Fruit fly (Drosophila melanogaster) whole organism, embryonic: ENCODE results near the gene Rassf.

ENCODE experiments used
- Abd-B ChIP-seq: fragments of 200-800 bp; sonication (Bioruptor generic); optimal IDR thresholded peaks from 2 replicates; lab custom pipeline; 2018; ENCODE audit warnings: missing biosample characterization, mild to moderate bottlenecking, missing genetic modification characterization, moderate library complexity
- CG1024 ChIP-seq: fragments of 200-800 bp; sonication (Bioruptor generic); IDR thresholded peaks from 2 replicates; pipeline ENCODE4 v1.3.6; 2022; ENCODE audit warnings: missing biosample characterization, missing genetic modification characterization
- CG10959 ChIP-seq: fragments of 200-800 bp; sonication (Bioruptor generic); IDR thresholded peaks from 2 replicates; pipeline ENCODE4 v1.3.6; 2022; ENCODE audit warnings: missing biosample characterization, missing genetic modification characterization
- CG11456 ChIP-seq: fragments of 200-800 bp; sonication (Bioruptor generic); IDR thresholded peaks from 3 replicates; pipeline ENCODE4 v1.3.6; 2022; ENCODE audit warnings: missing biosample characterization, missing genetic modification characterization
- CG12299 ChIP-seq: fragments of 200-800 bp; sonication (Bioruptor generic); optimal IDR thresholded peaks from 2 replicates; lab custom pipeline; 2018; ENCODE audit warnings: missing biosample characterization, mild to moderate bottlenecking, missing genetic modification characterization
- CG1233 ChIP-seq: fragments of 200-800 bp; sonication (Bioruptor generic); optimal IDR thresholded peaks from 4 replicates; lab custom pipeline; 2018; ENCODE audit warnings: missing biosample characterization, mild to moderate bottlenecking, missing genetic modification characterization
- CG12659 ChIP-seq: fragments of 200-800 bp; sonication (Bioruptor generic); optimal IDR thresholded peaks from 3 replicates; lab custom pipeline; 2017; ENCODE audit warnings: mild to moderate bottlenecking, missing biosample characterization, missing genetic modification reagents, missing genetic modification characterization
- CG13424 ChIP-seq: fragments of 200-800 bp; sonication (Bioruptor generic); optimal IDR thresholded peaks from 2 replicates; lab custom pipeline; 2019; ENCODE audit warnings: missing biosample characterization, mild to moderate bottlenecking, missing genetic modification characterization, moderate library complexity
- CG13894 ChIP-seq: fragments of 200-800 bp; sonication (Bioruptor generic); optimal IDR thresholded peaks from 3 replicates; lab custom pipeline; 2018; ENCODE audit warnings: missing biosample characterization, mild to moderate bottlenecking, missing genetic modification characterization, moderate library complexity
- CG17829 ChIP-seq: fragments of 200-800 bp; optimal IDR thresholded peaks from 2 replicates; lab custom pipeline; 2019; ENCODE audit warnings: missing biosample characterization, mild to moderate bottlenecking, missing genetic modification characterization, moderate library complexity
- CG17912 ChIP-seq: fragments of 200-800 bp; sonication (Bioruptor generic); optimal IDR thresholded peaks from 2 replicates; lab custom pipeline; 2018; ENCODE audit warnings: missing biosample characterization, mild to moderate bottlenecking, missing genetic modification characterization
- CG1832 ChIP-seq: fragments of 200-800 bp; sonication (Bioruptor generic); optimal IDR thresholded peaks from 2 replicates; lab custom pipeline; 2017; ENCODE audit warnings: missing biosample characterization, mild to moderate bottlenecking, missing genetic modification characterization, inconsistent platforms
- CG18476 ChIP-seq: fragments of 200-800 bp; sonication (Bioruptor generic); optimal IDR thresholded peaks from 2 replicates; lab custom pipeline; 2016; ENCODE audit warnings: missing biosample characterization, mild to moderate bottlenecking, missing genetic modification characterization
- CG31224 ChIP-seq: fragments of 200-800 bp; sonication (Bioruptor generic); IDR thresholded peaks from 2 replicates; pipeline ENCODE4 v1.3.6; 2022; ENCODE audit warnings: missing biosample characterization, missing genetic modification characterization
- CG34422 ChIP-seq: fragments of 200-800 bp; sonication (Bioruptor generic); IDR thresholded peaks from 3 replicates; pipeline ENCODE4 v1.3.6; 2022; ENCODE audit warnings: missing biosample characterization, missing genetic modification characterization
- CG5180 ChIP-seq: fragments of 200-800 bp; sonication (Bioruptor generic); optimal IDR thresholded peaks from 3 replicates; lab custom pipeline; 2017; ENCODE audit warnings: missing biosample characterization, missing genetic modification characterization, mild to moderate bottlenecking, moderate library complexity, missing genetic modification reagents
- CG6683 ChIP-seq: fragments of 200-800 bp; sonication (Bioruptor generic); optimal IDR thresholded peaks from 2 replicates; lab custom pipeline; 2017; ENCODE audit warnings: missing biosample characterization, mild to moderate bottlenecking, missing genetic modification characterization, missing genetic modification reagents
- CG6765 ChIP-seq: fragments of 200-800 bp; sonication (Bioruptor generic); optimal IDR thresholded peaks from 3 replicates; lab custom pipeline; 2017; ENCODE audit warnings: missing biosample characterization, mild to moderate bottlenecking, missing genetic modification characterization
- CG6791 ChIP-seq: fragments of 200-800 bp; sonication (Bioruptor generic); IDR thresholded peaks from 3 replicates; pipeline ENCODE4 v1.3.6; 2022; ENCODE audit warnings: missing biosample characterization, missing genetic modification characterization; ENCODE audit not compliant: partially characterized antibody
- CG7928 ChIP-seq: fragments of 200-800 bp; sonication (Bioruptor generic); optimal IDR thresholded peaks from 2 replicates; lab custom pipeline; 2017; ENCODE audit warnings: missing biosample characterization, mild to moderate bottlenecking, missing genetic modification characterization
- CG8924 ChIP-seq: fragments of 200-800 bp; optimal IDR thresholded peaks from 3 replicates; lab custom pipeline; 2019; ENCODE audit warnings: missing biosample characterization, mild to moderate bottlenecking, missing genetic modification characterization, moderate library complexity
- CG9817 ChIP-seq: fragments of 200-800 bp; sonication (Bioruptor generic); optimal IDR thresholded peaks from 2 replicates; lab custom pipeline; 2018; ENCODE audit warnings: missing biosample characterization, mild to moderate bottlenecking, missing genetic modification characterization, moderate library complexity
- Chrac-16 ChIP-seq: fragments of 200-800 bp; sonication (Bioruptor generic); optimal IDR thresholded peaks from 3 replicates; lab custom pipeline; 2016; ENCODE audit warnings: missing biosample characterization, missing genetic modification characterization
- Dek ChIP-seq: fragments of 200-800 bp; sonication (Bioruptor generic); optimal IDR thresholded peaks from 3 replicates; lab custom pipeline; 2019; ENCODE audit warnings: missing biosample characterization, mild to moderate bottlenecking, missing genetic modification characterization, moderate library complexity
- H2.0 ChIP-seq: fragments of 200-800 bp; sonication (Bioruptor generic); IDR thresholded peaks from 2 replicates; pipeline ENCODE4 v1.3.6; 2022; ENCODE audit warnings: missing biosample characterization, missing genetic modification characterization
- Lpt ChIP-seq: fragments of >200 bp; optimal IDR thresholded peaks from 2 replicates; lab custom pipeline; 2018; ENCODE audit warnings: missing biosample characterization, missing genetic modification characterization
- NfI ChIP-seq: fragments of 200-800 bp; sonication (Bioruptor generic); optimal IDR thresholded peaks from 3 replicates; lab custom pipeline; 2018; ENCODE audit warnings: missing biosample characterization, mild to moderate bottlenecking, missing genetic modification characterization, moderate library complexity
- Oli ChIP-seq: fragments of 200-800 bp; sonication (Bioruptor generic); optimal IDR thresholded peaks from 2 replicates; lab custom pipeline; 2018; ENCODE audit warnings: missing biosample characterization, mild to moderate bottlenecking, missing genetic modification characterization, moderate library complexity
- Tbp ChIP-seq: fragments of >200 bp; optimal IDR thresholded peaks from 2 replicates; lab custom pipeline; 2018; ENCODE audit warnings: missing biosample characterization, missing genetic modification characterization
- YL-1 ChIP-seq: fragments of 200-800 bp; sonication (Bioruptor generic); optimal IDR thresholded peaks from 3 replicates; lab custom pipeline; 2017; ENCODE audit warnings: missing biosample characterization, mild to moderate bottlenecking, missing genetic modification characterization
- amos ChIP-seq: fragments of 200-800 bp; sonication (Bioruptor generic); IDR thresholded peaks from 2 replicates; pipeline ENCODE4 v1.3.6; 2022; ENCODE audit warnings: missing biosample characterization, missing genetic modification characterization; ENCODE audit not compliant: partially characterized antibody
- bab2 ChIP-seq: fragments of 200-800 bp; sonication (Bioruptor generic); optimal IDR thresholded peaks from 2 replicates; lab custom pipeline; 2016; ENCODE audit warnings: missing biosample characterization, missing genetic modification characterization
- dpn ChIP-seq, 2 experiments: fragments of 200-800 bp; sonication (Bioruptor generic); optimal IDR thresholded peaks; 3 replicates each; lab custom pipeline; 2016; ENCODE audit warnings: missing biosample characterization in 2 of 2, missing genetic modification characterization in 2 of 2
- grau ChIP-seq: fragments of 200-800 bp; optimal IDR thresholded peaks from 3 replicates; lab custom pipeline; 2019; ENCODE audit warnings: missing biosample characterization, mild to moderate bottlenecking, missing genetic modification characterization, moderate library complexity
- gsb-n ChIP-seq: fragments of 200-800 bp; sonication (Bioruptor generic); optimal IDR thresholded peaks from 3 replicates; lab custom pipeline; 2018; ENCODE audit warnings: missing biosample characterization, mild to moderate bottlenecking, missing genetic modification characterization
- lab ChIP-seq: fragments of 200-800 bp; sonication (Bioruptor generic); optimal IDR thresholded peaks from 3 replicates; lab custom pipeline; 2017; ENCODE audit warnings: missing biosample characterization, missing genetic modification characterization, mild to moderate bottlenecking, moderate library complexity, missing genetic modification reagents
- lola ChIP-seq, 3 experiments: fragments of >200 bp in 2 of 3; fragments of 200-800 bp in 1 of 3; sonication (Bioruptor generic) in 1 of 3; optimal IDR thresholded peaks; 2 replicates each; lab custom pipeline; 2017 to 2019; ENCODE audit warnings: missing biosample characterization in 3 of 3, missing genetic modification characterization in 3 of 3, mild to moderate bottlenecking in 1 of 3, moderate library complexity in 1 of 3
- mam ChIP-seq: fragments of 200-800 bp; sonication (Bioruptor generic); optimal IDR thresholded peaks from 3 replicates; lab custom pipeline; 2016; ENCODE audit warnings: missing biosample characterization, missing genetic modification characterization
- nmo ChIP-seq: fragments of 200-800 bp; sonication (Bioruptor generic); optimal IDR thresholded peaks from 2 replicates; lab custom pipeline; 2018; ENCODE audit warnings: missing biosample characterization, mild to moderate bottlenecking, missing genetic modification characterization, moderate library complexity
- onecut ChIP-seq: fragments of 200-800 bp; sonication (Bioruptor generic); IDR thresholded peaks from 2 replicates; pipeline ENCODE4 v1.3.6; 2022; ENCODE audit warnings: missing biosample characterization, missing genetic modification characterization
- pros ChIP-seq: fragments of 200-800 bp; sonication (Bioruptor generic); optimal IDR thresholded peaks from 3 replicates; lab custom pipeline; 2019; ENCODE audit warnings: missing biosample characterization, mild to moderate bottlenecking, missing genetic modification characterization, moderate library complexity
- pum ChIP-seq: fragments of 200-800 bp; sonication (Bioruptor generic); optimal IDR thresholded peaks from 2 replicates; lab custom pipeline; 2016; ENCODE audit warnings: missing biosample characterization, missing genetic modification characterization
- ranshi ChIP-seq: fragments of 200-800 bp; sonication (Bioruptor generic); IDR thresholded peaks from 2 replicates; pipeline ENCODE4 v1.3.6; 2022; ENCODE audit warnings: missing biosample characterization, missing genetic modification characterization
- slbo ChIP-seq: fragments of 200-800 bp; sonication (Bioruptor generic); IDR thresholded peaks from 2 replicates; pipeline ENCODE4 v1.3.6; 2022; ENCODE audit warnings: missing biosample characterization, missing genetic modification characterization
- sna ChIP-seq: fragments of 200-800 bp; sonication (Bioruptor generic); IDR thresholded peaks from 2 replicates; pipeline ENCODE4 v1.3.6; 2022; ENCODE audit warnings: missing biosample characterization, missing genetic modification characterization; ENCODE audit not compliant: partially characterized antibody
- sqz ChIP-seq: fragments of 200-800 bp; sonication (Bioruptor generic); optimal IDR thresholded peaks from 3 replicates; lab custom pipeline; 2018; ENCODE audit warnings: missing biosample characterization, mild to moderate bottlenecking, missing genetic modification characterization
- toy ChIP-seq: fragments of 200-800 bp; sonication (Bioruptor generic); IDR thresholded peaks from 2 replicates; pipeline ENCODE4 v1.3.6; 2022; ENCODE audit warnings: missing biosample characterization, missing genetic modification characterization
- zfh1 ChIP-seq: fragments of 200-800 bp; sonication (Bioruptor generic); IDR thresholded peaks from 3 replicates; pipeline ENCODE4 v1.3.6; 2022; ENCODE audit warnings: missing biosample characterization, missing genetic modification characterization

The Rassf gene

DNA sequence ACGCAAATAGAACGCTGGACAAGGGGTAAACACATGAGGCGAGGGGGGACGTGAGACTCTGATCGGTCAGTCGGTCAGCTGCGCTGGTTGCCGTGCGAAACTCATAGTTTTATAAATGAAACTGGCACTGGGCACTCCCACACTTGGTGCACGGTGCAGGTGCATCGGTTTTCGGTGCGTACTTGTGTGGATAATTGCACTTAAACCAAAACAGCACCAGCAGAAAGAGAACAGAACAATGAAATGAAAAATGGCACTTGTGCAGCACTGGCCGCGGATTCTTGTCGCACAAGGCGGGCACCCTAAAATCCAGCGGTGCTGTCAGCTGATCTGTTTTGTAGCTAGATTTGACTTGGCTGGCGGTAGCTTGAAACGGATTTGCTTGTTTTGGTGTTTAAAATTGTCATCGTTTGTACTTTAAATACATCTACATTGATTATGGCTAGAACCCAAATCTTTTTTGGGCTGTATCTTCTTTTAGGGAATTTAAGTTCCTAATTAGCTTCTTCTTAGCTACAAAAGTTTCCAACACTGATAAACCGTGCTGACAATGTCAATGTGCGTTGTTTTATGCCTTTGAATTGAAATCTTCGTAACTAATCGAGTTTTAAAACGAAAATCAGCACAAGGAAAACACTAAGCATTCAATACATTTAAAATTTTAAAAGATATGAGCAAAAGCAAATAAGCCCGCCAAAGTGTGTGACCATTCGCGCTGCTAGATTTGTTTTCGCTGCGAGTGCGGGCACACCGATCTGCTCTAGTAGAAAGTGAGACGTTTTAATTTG is at the start of gene Rassf, which contains the start of gene CenB1A (continued):
- TF ChIP-seq Abd-B (GFP tag; lab: Kevin White, UChicago) (peak; percentile 18), pros (GFP tag; lab: Kevin White, UChicago) (no peak), CG10959 (GFP tag; lab: Robert Waterston, UW) (no peak), Dek (tag; lab: Kevin White, UChicago) (peak; percentile 33), CG5180 (no peak), pum (GFP tag; lab: Kevin White, UChicago) (peak; percentile 48), lola (GFP tag; optimal IDR thresholded peaks at IDR 0.05; lab: Kevin White, UChicago) (peak in 1 of 3 experiments; percentile 18), onecut (GFP tag; lab: Robert Waterston, UW) (no peak), YL-1 (GFP tag; lab: Kevin White, UChicago) (no peak), dpn (GFP tag; optimal IDR thresholded peaks at IDR 0.05; lab: Kevin White, UChicago) (peak; percentile 53 to 54), nmo (GFP tag; lab: Kevin White, UChicago) (peak; percentile 51), bab2 (GFP tag; lab: Kevin White, UChicago) (peak; percentile 23), CG13424 (tag; lab: Kevin White, UChicago) (peak; percentile 13), Chrac-16 (GFP tag; lab: Kevin White, UChicago) (peak; percentile 33), CG6683 (GFP tag; lab: Kevin White, UChicago) (no peak), H2.0 (GFP tag; lab: Robert Waterston, UW) (no peak; the same call in 1 of the 2 replicates), CG1832 (GFP tag; lab: Kevin White, UChicago) (no peak), amos (GFP tag; lab: Robert Waterston, UW) (peak; percentile 27; the same call in 1 of the 2 replicates), CG17829 (tag; lab: Kevin White, UChicago) (peak; percentile 6), CG31224 (GFP tag; lab: Robert Waterston, UW) (0 out of 2 replicates have a peak, but pooled peaks have one; percentile 15), CG34422 (GFP tag; lab: Robert Waterston, UW) (peak; percentile 89; the same call in 1 of the 3 replicates), Oli (tag; lab: Kevin White, UChicago) (peak; percentile 46), CG1233 (GFP tag; lab: Kevin White, UChicago) (no peak), toy (GFP tag; lab: Robert Waterston, UW) (no peak), CG7928 (no peak), CG1024 (GFP tag; lab: Robert Waterston, UW) (0 out of 2 replicates have a peak, but pooled peaks have one; percentile 31), CG8924 (no peak), NfI (no peak), CG12299 (no peak), CG17912 (GFP tag; lab: Kevin White, UChicago) (no peak), CG13894 (tag; lab: Kevin White, UChicago) (no peak), CG6791 (GFP tag; lab: Robert Waterston, UW) (no peak), mam (GFP tag; lab: Kevin White, UChicago) (peak; percentile 63), zfh1 (GFP tag; lab: Robert Waterston, UW) (peak; percentile 59; the same call in 1 of the 3 replicates), grau (tag; lab: Kevin White, UChicago) (peak; percentile 27), CG11456 (GFP tag; lab: Robert Waterston, UW) (no peak), Lpt (GFP tag; lab: Kevin White, UChicago) (no peak), lab (peak; percentile 19), CG9817 (tag; lab: Kevin White, UChicago) (peak; percentile 65), gsb-n (tag; lab: Kevin White, UChicago) (no peak), slbo (GFP tag; lab: Robert Waterston, UW) (peak; percentile 70), CG18476 (GFP tag; lab: Kevin White, UChicago) (peak; percentile 36), CG6765 (GFP tag; lab: Kevin White, UChicago) (peak; percentile 31), sqz (no peak), Tbp (GFP tag; lab: Kevin White, UChicago) (peak; percentile 35), ranshi (GFP tag; lab: Robert Waterston, UW) (peak; percentile 88), sna (GFP tag; lab: Robert Waterston, UW) (peak; percentile 62), CG12659 (GFP tag; lab: Kevin White, UChicago) (peak; percentile 51)
